Fruit fly (Drosophila melanogaster) whole organism, embryonic: ENCODE results near the gene CG4733.
A peak's percentile ranks its signal among the peaks of the same experiment; 100 is the strongest.

Experiments
- B-H2 ChIP-seq: fragments of 200-800 bp; sonication (Bioruptor generic); optimal IDR thresholded peaks from 2 replicates; lab custom pipeline; 2018; ENCODE audit warnings: missing biosample characterization, mild to moderate bottlenecking, missing genetic modification characterization
- BEAF-32 ChIP-seq: fragments of 200-800 bp; sonication (Bioruptor generic); optimal IDR thresholded peaks from 3 replicates; lab custom pipeline; 2017; ENCODE audit warnings: missing biosample characterization, missing genetic modification characterization, mild to moderate bottlenecking, moderate library complexity, missing genetic modification reagents
- Bdp1 ChIP-seq: fragments of 200-800 bp; sonication (Bioruptor generic); optimal IDR thresholded peaks from 3 replicates; lab custom pipeline; 2016; ENCODE audit warnings: missing biosample characterization, missing genetic modification characterization
- CG2199 ChIP-seq: fragments of 200-800 bp; sonication (Bioruptor generic); IDR thresholded peaks from 3 replicates; pipeline ENCODE4 v1.3.6; 2022; ENCODE audit warnings: missing biosample characterization, missing genetic modification characterization
- CG2889 ChIP-seq: fragments of 200-800 bp; sonication (Bioruptor generic); IDR thresholded peaks from 3 replicates; pipeline ENCODE4 v1.3.6; 2022; ENCODE audit warnings: missing biosample characterization, missing genetic modification characterization
- CG3163 ChIP-seq: fragments of 200-800 bp; sonication (Bioruptor generic); optimal IDR thresholded peaks from 3 replicates; lab custom pipeline; 2016; ENCODE audit warnings: missing biosample characterization, missing genetic modification characterization
- CG3726 ChIP-seq: fragments of 200-800 bp; sonication (Bioruptor generic); IDR thresholded peaks from 3 replicates; pipeline ENCODE4, ENCODE4 v1.3.6; 2022; ENCODE audit warnings: missing biosample characterization, missing genetic modification characterization
- CG42726 ChIP-seq: fragments of 200-800 bp; sonication (Bioruptor generic); IDR thresholded peaks from 2 replicates; pipeline ENCODE4 v1.3.6; 2022; ENCODE audit warnings: missing biosample characterization, missing genetic modification characterization; ENCODE audit not compliant: partially characterized antibody
- CG6765 ChIP-seq: fragments of 200-800 bp; sonication (Bioruptor generic); optimal IDR thresholded peaks from 3 replicates; lab custom pipeline; 2017; ENCODE audit warnings: missing biosample characterization, mild to moderate bottlenecking, missing genetic modification characterization
- CG6854 ChIP-seq: fragments of 200-800 bp; sonication (Bioruptor generic); optimal IDR thresholded peaks from 3 replicates; lab custom pipeline; 2017; ENCODE audit warnings: missing biosample characterization, mild to moderate bottlenecking, missing genetic modification characterization
- CG7963 ChIP-seq: fragments of 200-800 bp; sonication (Bioruptor generic); IDR thresholded peaks from 3 replicates; pipeline ENCODE4 v1.3.6; 2022; ENCODE audit warnings: missing biosample characterization, missing genetic modification characterization; ENCODE audit not compliant: partially characterized antibody
- CG9609 ChIP-seq: fragments of 200-800 bp; sonication (Bioruptor generic); optimal IDR thresholded peaks from 3 replicates; lab custom pipeline; 2016; ENCODE audit warnings: missing biosample characterization, missing genetic modification characterization
- CoRest ChIP-seq: fragments of 200-800 bp; sonication (Bioruptor generic); optimal IDR thresholded peaks from 3 replicates; lab custom pipeline; 2018; ENCODE audit warnings: missing biosample characterization, mild to moderate bottlenecking, missing genetic modification characterization, moderate library complexity
- Dad ChIP-seq: fragments of 200-800 bp; sonication (Bioruptor generic); optimal IDR thresholded peaks from 3 replicates; lab custom pipeline; 2016; ENCODE audit warnings: missing biosample characterization, missing genetic modification characterization
- Dek ChIP-seq: fragments of 200-800 bp; sonication (Bioruptor generic); optimal IDR thresholded peaks from 3 replicates; lab custom pipeline; 2019; ENCODE audit warnings: missing biosample characterization, mild to moderate bottlenecking, missing genetic modification characterization, moderate library complexity
- HLH54F ChIP-seq: fragments of 200-800 bp; sonication (Bioruptor generic); optimal IDR thresholded peaks from 3 replicates; lab custom pipeline; 2016; ENCODE audit warnings: missing biosample characterization, missing genetic modification characterization
- Mad ChIP-seq: fragments of 200-800 bp; sonication (Bioruptor generic); optimal IDR thresholded peaks from 2 replicates; lab custom pipeline; 2016; ENCODE audit warnings: missing biosample characterization, missing genetic modification characterization
- Nf-YB ChIP-seq: fragments of 200-800 bp; sonication (Bioruptor generic); optimal IDR thresholded peaks from 3 replicates; lab custom pipeline; 2019; ENCODE audit warnings: missing biosample characterization, mild to moderate bottlenecking, missing genetic modification characterization, moderate library complexity
- Oli ChIP-seq: fragments of 200-800 bp; sonication (Bioruptor generic); optimal IDR thresholded peaks from 2 replicates; lab custom pipeline; 2018; ENCODE audit warnings: missing biosample characterization, mild to moderate bottlenecking, missing genetic modification characterization, moderate library complexity
- Opbp ChIP-seq: fragments of 200-800 bp; sonication (Bioruptor generic); IDR thresholded peaks from 3 replicates; pipeline ENCODE4 v1.3.6; 2022; ENCODE audit warnings: missing biosample characterization, missing genetic modification characterization; ENCODE audit not compliant: partially characterized antibody
- Ravus ChIP-seq: fragments of 200-800 bp; sonication (Bioruptor generic); IDR thresholded peaks from 2 replicates; pipeline ENCODE4 v1.3.6; 2022; ENCODE audit warnings: missing biosample characterization, missing genetic modification characterization
- Ssrp ChIP-seq: fragments of 200-800 bp; sonication (Bioruptor generic); optimal IDR thresholded peaks from 2 replicates; lab custom pipeline; 2018; ENCODE audit warnings: missing biosample characterization, mild to moderate bottlenecking, missing genetic modification characterization, moderate library complexity
- Usf ChIP-seq: fragments of 200-800 bp; sonication (Bioruptor generic); optimal IDR thresholded peaks from 2 replicates; lab custom pipeline; 2017; ENCODE audit warnings: missing genotype, missing biosample characterization, missing genetic modification characterization
- YL-1 ChIP-seq: fragments of 200-800 bp; sonication (Bioruptor generic); optimal IDR thresholded peaks from 3 replicates; lab custom pipeline; 2017; ENCODE audit warnings: missing biosample characterization, mild to moderate bottlenecking, missing genetic modification characterization
- az2 ChIP-seq: fragments of 200-800 bp; sonication (Bioruptor generic); optimal IDR thresholded peaks from 3 replicates; lab custom pipeline; 2016; ENCODE audit warnings: missing biosample characterization, missing genetic modification characterization
- bbx ChIP-seq: fragments of 200-800 bp; sonication (Bioruptor generic); IDR thresholded peaks from 2 replicates; pipeline ENCODE4 v1.3.6; 2022; ENCODE audit warnings: missing biosample characterization, missing genetic modification characterization; ENCODE audit not compliant: partially characterized antibody
- chm ChIP-seq: fragments of 200-800 bp; sonication (Bioruptor generic); IDR thresholded peaks from 2 replicates; pipeline ENCODE4 v1.3.6; 2022; ENCODE audit warnings: missing biosample characterization, missing genetic modification characterization
- ci ChIP-seq: fragments of 200-800 bp; sonication (Bioruptor generic); IDR thresholded peaks from 3 replicates; pipeline ENCODE4 v1.3.6; 2022; ENCODE audit warnings: missing biosample characterization, missing genetic modification characterization
- crc ChIP-seq: fragments of 200-800 bp; sonication (Bioruptor generic); optimal IDR thresholded peaks from 2 replicates; lab custom pipeline; 2016; ENCODE audit warnings: missing biosample characterization, missing genetic modification characterization
- crp ChIP-seq, 2 experiments: fragments of 200-800 bp; sonication (Bioruptor generic); optimal IDR thresholded peaks; 2 replicates in 1 of 2; 3 replicates in 1 of 2; lab custom pipeline; 2017; ENCODE audit warnings: missing biosample characterization in 2 of 2, missing genetic modification characterization in 2 of 2, mild to moderate bottlenecking in 1 of 2, moderate library complexity in 1 of 2
- emc ChIP-seq: fragments of 200-800 bp; sonication (Bioruptor generic); optimal IDR thresholded peaks from 2 replicates; lab custom pipeline; 2016; ENCODE audit warnings: missing biosample characterization, missing genetic modification characterization
- esg ChIP-seq: fragments of 200-800 bp; sonication (Bioruptor generic); conservative IDR thresholded peaks from 2 replicates; pipeline ENCODE4 v1.3.6; 2022; ENCODE audit warnings: missing biosample characterization, missing genetic modification characterization
- eyg ChIP-seq: fragments of 200-800 bp; sonication (Bioruptor generic); optimal IDR thresholded peaks from 3 replicates; lab custom pipeline; 2016; ENCODE audit warnings: missing biosample characterization, missing genetic modification characterization
- gsb-n ChIP-seq: fragments of 200-800 bp; sonication (Bioruptor generic); optimal IDR thresholded peaks from 3 replicates; lab custom pipeline; 2018; ENCODE audit warnings: missing biosample characterization, mild to moderate bottlenecking, missing genetic modification characterization
- hbn ChIP-seq: fragments of 200-800 bp; sonication (Bioruptor generic); IDR thresholded peaks from 2 replicates; pipeline ENCODE4 v1.3.6; 2022; ENCODE audit warnings: missing biosample characterization, missing genetic modification characterization; ENCODE audit not compliant: partially characterized antibody
- jigr1 ChIP-seq: fragments of 200-800 bp; sonication (Bioruptor generic); IDR thresholded peaks from 3 replicates; pipeline ENCODE4 v1.3.6; 2022; ENCODE audit warnings: missing biosample characterization, missing genetic modification characterization
- lab ChIP-seq: fragments of 200-800 bp; sonication (Bioruptor generic); optimal IDR thresholded peaks from 3 replicates; lab custom pipeline; 2017; ENCODE audit warnings: missing biosample characterization, missing genetic modification characterization, mild to moderate bottlenecking, moderate library complexity, missing genetic modification reagents
- maf-S ChIP-seq: fragments of 200-800 bp; sonication (Bioruptor generic); optimal IDR thresholded peaks from 2 replicates; lab custom pipeline; 2016; ENCODE audit warnings: missing biosample characterization, missing genetic modification characterization
- mld ChIP-seq: fragments of 200-800 bp; sonication (Bioruptor generic); IDR thresholded peaks from 3 replicates; pipeline ENCODE4 v1.3.6; 2022; ENCODE audit warnings: missing biosample characterization, missing genetic modification characterization; ENCODE audit not compliant: partially characterized antibody
- nau ChIP-seq: fragments of 200-800 bp; sonication (Bioruptor generic); optimal IDR thresholded peaks from 3 replicates; lab custom pipeline; 2017; ENCODE audit warnings: missing biosample characterization, mild to moderate bottlenecking, missing genetic modification characterization, missing genetic modification reagents
- nerfin-2 ChIP-seq: fragments of 200-800 bp; sonication (Bioruptor generic); IDR thresholded peaks from 2 replicates; pipeline ENCODE4 v1.3.6; 2022; ENCODE audit warnings: missing biosample characterization, missing genetic modification characterization; ENCODE audit not compliant: partially characterized antibody
- peb ChIP-seq: fragments of 200-800 bp; sonication (Bioruptor generic); IDR thresholded peaks from 2 replicates; pipeline ENCODE4 v1.3.6; 2022; ENCODE audit warnings: missing biosample characterization, missing genetic modification characterization
- repo ChIP-seq: fragments of 200-800 bp; sonication (Bioruptor generic); optimal IDR thresholded peaks from 2 replicates; lab custom pipeline; 2016; ENCODE audit warnings: missing biosample characterization, missing genetic modification characterization
- rib ChIP-seq: fragments of 200-800 bp; sonication (Bioruptor generic); IDR thresholded peaks from 2 replicates; pipeline ENCODE4 v1.3.6; 2022; ENCODE audit warnings: missing biosample characterization, missing genetic modification characterization
- row ChIP-seq: fragments of 200-800 bp; sonication (Bioruptor generic); IDR thresholded peaks from 3 replicates; pipeline ENCODE4 v1.3.6; 2022; ENCODE audit warnings: missing biosample characterization, missing genetic modification characterization
- sens ChIP-seq: fragments of 200-800 bp; sonication (Bioruptor generic); peaks from one replicate; lab custom pipeline; 2016; ENCODE audit warnings: missing biosample characterization, missing genetic modification characterization
- sug ChIP-seq: fragments of 200-800 bp; optimal IDR thresholded peaks from 2 replicates; lab custom pipeline; 2019; ENCODE audit warnings: missing biosample characterization, mild to moderate bottlenecking, missing genetic modification characterization, moderate library complexity
- tin ChIP-seq: fragments of 200-800 bp; sonication (Bioruptor generic); optimal IDR thresholded peaks from 3 replicates; lab custom pipeline; 2016; ENCODE audit warnings: missing biosample characterization, missing genetic modification characterization
- tll ChIP-seq, 2 experiments: fragments of 200-800 bp in 1 of 2; fragments of >200 bp in 1 of 2; sonication (Bioruptor generic) in 1 of 2; optimal IDR thresholded peaks; 2 replicates each; lab custom pipeline; 2017 to 2019; ENCODE audit warnings: missing biosample characterization in 2 of 2, missing genetic modification characterization in 2 of 2, mild to moderate bottlenecking in 1 of 2, moderate library complexity in 1 of 2

The CG4733 gene

DNA sequence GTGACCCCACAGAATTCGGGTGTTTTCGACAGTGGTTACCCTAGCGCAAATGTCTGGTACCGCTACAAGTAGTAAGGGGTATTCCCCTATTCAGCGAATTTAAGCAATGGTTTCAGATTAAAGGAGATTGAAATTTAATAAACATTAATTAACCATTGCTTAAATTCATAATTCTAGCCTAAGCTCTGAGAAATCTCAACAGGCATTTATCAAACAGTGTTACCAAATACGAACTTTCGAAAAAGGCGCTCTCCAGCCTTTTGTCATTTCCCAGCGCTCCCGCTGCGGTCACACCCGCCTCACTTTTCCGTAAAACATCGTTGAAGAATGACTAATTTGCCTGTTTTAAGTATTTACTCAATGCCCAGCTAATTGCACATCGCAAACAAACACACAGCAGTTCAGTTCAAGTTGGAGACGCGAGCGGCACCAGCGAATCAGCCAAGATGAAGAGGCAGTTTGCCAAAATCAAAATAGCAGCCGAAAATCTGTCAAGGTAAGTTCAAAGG, 14.4 kb downstream of the CG4733 start, which contains the start of the genes Surf6 and RhoGAP92B (continued):
- no peak for TF ChIP-seq CG2889 (GFP tag; lab: Robert Waterston, UW)
- TF ChIP-seq tll (GFP tag; optimal IDR thresholded peaks at IDR 0.05; lab: Kevin White, UChicago): no peak
- no peak for TF ChIP-seq jigr1 (GFP tag; lab: Robert Waterston, UW)
- TF ChIP-seq crc (GFP tag; lab: Kevin White, UChicago): peak; percentile 22
- no peak for TF ChIP-seq CG2199
- TF ChIP-seq eyg (GFP tag; lab: Kevin White, UChicago): peak; percentile 43
- peak; percentile 59 for TF ChIP-seq Oli
- TF ChIP-seq CG42726: no peak; the same call in 1 of the 2 replicates
- peak; percentile 55 for TF ChIP-seq az2 (GFP tag; lab: Kevin White, UChicago)
- TF ChIP-seq Ravus: no peak
- no peak for TF ChIP-seq CG7963 (GFP tag; lab: Robert Waterston, UW)
- peak; percentile 11 for TF ChIP-seq CG6854 (GFP tag; lab: Kevin White, UChicago)
- peak; percentile 71 for TF ChIP-seq row (GFP tag; lab: Robert Waterston, UW)
- 0 out of 3 replicates have a peak, but pooled peaks have one; percentile 17 for TF ChIP-seq CG3726 (GFP tag; lab: Robert Waterston, UW)
- peak; percentile 36 for TF ChIP-seq Bdp1 (GFP tag; lab: Kevin White, UChicago)
- peak; percentile 34 for TF ChIP-seq repo (GFP tag; lab: Kevin White, UChicago)
- peak; percentile 46 for TF ChIP-seq Ssrp
- TF ChIP-seq Usf (GFP tag; lab: Kevin White, UChicago): no peak
- no peak; the same call in 1 of the 2 replicates for TF ChIP-seq esg (GFP tag; lab: Robert Waterston, UW)
- TF ChIP-seq maf-S: peak; percentile 19
- peak in 1 of 2 experiments; percentile 62 for TF ChIP-seq crp (GFP tag; optimal IDR thresholded peaks at IDR 0.05; lab: Kevin White, UChicago)
- TF ChIP-seq nerfin-2: no peak
- TF ChIP-seq sug (tag; lab: Kevin White, UChicago): peak; percentile 69
- peak; percentile 65; the same call in 1 of the 3 replicates for TF ChIP-seq ci (GFP tag; lab: Robert Waterston, UW)
- peak; percentile 54 for TF ChIP-seq CG9609 (GFP tag; lab: Kevin White, UChicago)
- no peak for TF ChIP-seq mld (GFP tag; lab: Robert Waterston, UW)
- TF ChIP-seq sens (GFP tag; lab: Kevin White, UChicago): peak; percentile 96
- peak; percentile 33 for TF ChIP-seq B-H2 (GFP tag; lab: Kevin White, UChicago)
- no peak; the same call in 1 of the 2 replicates for TF ChIP-seq chm
- TF ChIP-seq nau (GFP tag; lab: Kevin White, UChicago): peak; percentile 77
- 0 out of 2 replicates have a peak, but pooled peaks have one; percentile 18 for TF ChIP-seq hbn (GFP tag; lab: Robert Waterston, UW)
- no peak; the same call in 2 of the 3 replicates for TF ChIP-seq Opbp (GFP tag; lab: Robert Waterston, UW)
- TF ChIP-seq Dad (GFP tag; lab: Kevin White, UChicago): peak; percentile 50
- peak; percentile 75 for TF ChIP-seq CG6765 (GFP tag; lab: Kevin White, UChicago)
- TF ChIP-seq rib (GFP tag; lab: Robert Waterston, UW): no peak
- TF ChIP-seq Mad: peak; percentile 63
- peak; percentile 39 for TF ChIP-seq Dek (tag; lab: Kevin White, UChicago)
- TF ChIP-seq YL-1: peak; percentile 92
- TF ChIP-seq gsb-n (tag; lab: Kevin White, UChicago): peak; percentile 58
- TF ChIP-seq peb (GFP tag; lab: Robert Waterston, UW): no peak
- TF ChIP-seq tin: peak; percentile 53
- TF ChIP-seq CoRest (tag; lab: Kevin White, UChicago): peak; percentile 66
- TF ChIP-seq Nf-YB (GFP tag; lab: Kevin White, UChicago): peak; percentile 33
- peak; percentile 58 for TF ChIP-seq HLH54F (GFP tag; lab: Kevin White, UChicago)
- TF ChIP-seq BEAF-32 (GFP tag; lab: Kevin White, UChicago): peak; percentile 60
- peak; percentile 79 for TF ChIP-seq lab (GFP tag; lab: Kevin White, UChicago)
- TF ChIP-seq emc (GFP tag; lab: Kevin White, UChicago): no peak
- TF ChIP-seq bbx (GFP tag; lab: Robert Waterston, UW): no peak
- peak; percentile 38 for TF ChIP-seq CG3163
